Fruit fly (Drosophila melanogaster) whole organism, embryonic: ENCODE results near the gene Cyp4ac1.

Experiments
- Ada2b ChIP-seq: fragments of 200-800 bp; sonication (Bioruptor generic); IDR thresholded peaks from 2 replicates; pipeline ENCODE4 v1.3.6; 2022; ENCODE audit warnings: missing biosample characterization, missing genetic modification characterization
- BEAF-32 ChIP-seq: fragments of 200-800 bp; sonication (Bioruptor generic); optimal IDR thresholded peaks from 3 replicates; lab custom pipeline; 2017; ENCODE audit warnings: missing biosample characterization, missing genetic modification characterization, mild to moderate bottlenecking, moderate library complexity, missing genetic modification reagents
- Bdp1 ChIP-seq: fragments of 200-800 bp; sonication (Bioruptor generic); optimal IDR thresholded peaks from 3 replicates; lab custom pipeline; 2016; ENCODE audit warnings: missing biosample characterization, missing genetic modification characterization
- Blimp-1 ChIP-seq: fragments of 200-800 bp; sonication (Bioruptor generic); optimal IDR thresholded peaks from 3 replicates; lab custom pipeline; 2018; ENCODE audit warnings: missing biosample characterization, missing genetic modification characterization, mild to moderate bottlenecking, moderate library complexity, missing genetic modification reagents
- CG12942 ChIP-seq: fragments of 200-800 bp; sonication (Bioruptor generic); optimal IDR thresholded peaks from 3 replicates; lab custom pipeline; 2016; ENCODE audit warnings: missing biosample characterization, missing genetic modification characterization
- CG16779 ChIP-seq: fragments of 200-800 bp; sonication (Bioruptor generic); IDR thresholded peaks from 2 replicates; pipeline ENCODE4 v1.3.6; 2022; ENCODE audit warnings: missing biosample characterization, missing genetic modification characterization
- CG16813 ChIP-seq: fragments of 200-800 bp; sonication (Bioruptor generic); IDR thresholded peaks from 3 replicates; pipeline ENCODE4 v1.3.6; 2022; ENCODE audit warnings: missing biosample characterization, missing genetic modification characterization; ENCODE audit not compliant: partially characterized antibody
- CG17359 ChIP-seq: fragments of 200-800 bp; sonication (Bioruptor generic); optimal IDR thresholded peaks from 3 replicates; lab custom pipeline; 2018; ENCODE audit warnings: missing biosample characterization, mild to moderate bottlenecking, missing genetic modification characterization, moderate library complexity
- CG17612 ChIP-seq: fragments of 200-800 bp; sonication (Bioruptor generic); IDR thresholded peaks from 2 replicates; pipeline ENCODE4 v1.3.6; 2022; ENCODE audit warnings: missing biosample characterization, missing genetic modification characterization
- CG17829 ChIP-seq: fragments of 200-800 bp; optimal IDR thresholded peaks from 2 replicates; lab custom pipeline; 2019; ENCODE audit warnings: missing biosample characterization, mild to moderate bottlenecking, missing genetic modification characterization, moderate library complexity
- CG18599 ChIP-seq: fragments of 200-800 bp; sonication (Bioruptor generic); optimal IDR thresholded peaks from 3 replicates; lab custom pipeline; 2017; ENCODE audit warnings: missing biosample characterization, missing genetic modification characterization, mild to moderate bottlenecking, moderate library complexity, missing genetic modification reagents
- CG2712 ChIP-seq: fragments of 200-800 bp; optimal IDR thresholded peaks from 3 replicates; lab custom pipeline; 2019; ENCODE audit warnings: missing biosample characterization, mild to moderate bottlenecking, missing genetic modification characterization, moderate library complexity
- CG3163 ChIP-seq: fragments of 200-800 bp; sonication (Bioruptor generic); optimal IDR thresholded peaks from 3 replicates; lab custom pipeline; 2016; ENCODE audit warnings: missing biosample characterization, missing genetic modification characterization
- CG3281 ChIP-seq: fragments of 200-800 bp; sonication (Bioruptor generic); optimal IDR thresholded peaks from 3 replicates; lab custom pipeline; 2017; ENCODE audit warnings: missing biosample characterization, mild to moderate bottlenecking, missing genetic modification characterization
- CG33557 ChIP-seq: fragments of 200-800 bp; sonication (Bioruptor generic); optimal IDR thresholded peaks from 2 replicates; lab custom pipeline; 2019; ENCODE audit warnings: missing biosample characterization, mild to moderate bottlenecking, missing genetic modification characterization, moderate library complexity
- CG34224 ChIP-seq: fragments of 200-800 bp; sonication (Bioruptor generic); IDR thresholded peaks from 3 replicates; pipeline ENCODE4 v1.3.6; 2022; ENCODE audit warnings: missing biosample characterization, missing genetic modification characterization; ENCODE audit not compliant: partially characterized antibody
- CG3847 ChIP-seq: fragments of 200-800 bp; sonication (Bioruptor generic); IDR thresholded peaks from 2 replicates; pipeline ENCODE4 v1.3.6; 2022; ENCODE audit warnings: missing biosample characterization, missing genetic modification characterization
- CG4424 ChIP-seq: fragments of 200-800 bp; sonication (Bioruptor generic); optimal IDR thresholded peaks from 3 replicates; lab custom pipeline; 2016; ENCODE audit warnings: missing biosample characterization, missing genetic modification characterization
- CG7987 ChIP-seq: fragments of 200-800 bp; sonication (Bioruptor generic); optimal IDR thresholded peaks from 2 replicates; lab custom pipeline; 2018; ENCODE audit warnings: missing biosample characterization, mild to moderate bottlenecking, missing genetic modification characterization, moderate library complexity
- CG8359 ChIP-seq: fragments of 200-800 bp; sonication (Bioruptor generic); optimal IDR thresholded peaks from 2 replicates; lab custom pipeline; 2017; ENCODE audit warnings: missing biosample characterization, mild to moderate bottlenecking, missing genetic modification characterization, borderline replicate concordance
- CG9817 ChIP-seq: fragments of 200-800 bp; sonication (Bioruptor generic); optimal IDR thresholded peaks from 2 replicates; lab custom pipeline; 2018; ENCODE audit warnings: missing biosample characterization, mild to moderate bottlenecking, missing genetic modification characterization, moderate library complexity
- Doc3 ChIP-seq: fragments of 200-800 bp; sonication (Bioruptor generic); IDR thresholded peaks from 3 replicates; pipeline ENCODE4 v1.3.6; 2022; ENCODE audit warnings: missing biosample characterization, missing genetic modification characterization; ENCODE audit not compliant: partially characterized antibody
- Drgx ChIP-seq: fragments of 200-800 bp; sonication (Bioruptor generic); IDR thresholded peaks from 2 replicates; pipeline ENCODE4 v1.3.6; 2022; ENCODE audit warnings: missing biosample characterization, missing genetic modification characterization
- Fer2 ChIP-seq: fragments of 200-800 bp; sonication (Bioruptor generic); optimal IDR thresholded peaks from 2 replicates; lab custom pipeline; 2018; ENCODE audit warnings: missing biosample characterization, mild to moderate bottlenecking, missing genetic modification characterization, moderate library complexity
- Gug ChIP-seq: fragments of 200-800 bp; sonication (Bioruptor generic); IDR thresholded peaks from 4 replicates; pipeline ENCODE4 v1.3.6; 2022; ENCODE audit warnings: missing biosample characterization, missing genetic modification characterization
- H15 ChIP-seq: fragments of 200-800 bp; sonication (Bioruptor generic); IDR thresholded peaks from 3 replicates; pipeline ENCODE4 v1.3.6; 2022; ENCODE audit warnings: missing biosample characterization, missing genetic modification characterization
- Med ChIP-seq: fragments of 200-800 bp; sonication (Bioruptor generic); peaks from one replicate; lab custom pipeline; 2016; ENCODE audit warnings: missing biosample characterization, missing genetic modification characterization, mild to moderate bottlenecking, inconsistent platforms, moderate library complexity
- Neu2 ChIP-seq: fragments of 200-800 bp; sonication (Bioruptor generic); optimal IDR thresholded peaks from 3 replicates; lab custom pipeline; 2016; ENCODE audit warnings: missing biosample characterization, missing genetic modification characterization, borderline replicate concordance
- Optix ChIP-seq: fragments of 200-800 bp; sonication (Bioruptor generic); IDR thresholded peaks from 3 replicates; pipeline ENCODE4 v1.3.6; 2022; ENCODE audit warnings: missing biosample characterization, missing genetic modification characterization
- PHDP ChIP-seq: fragments of 200-800 bp; sonication (Bioruptor generic); optimal IDR thresholded peaks from 3 replicates; lab custom pipeline; 2018; ENCODE audit warnings: missing biosample characterization, mild to moderate bottlenecking, missing genetic modification characterization, moderate library complexity
- Sox102F ChIP-seq: fragments of 200-800 bp; sonication (Bioruptor generic); optimal IDR thresholded peaks from 2 replicates; lab custom pipeline; 2018; ENCODE audit warnings: missing biosample characterization, mild to moderate bottlenecking, missing genetic modification characterization, moderate library complexity
- Taf1 ChIP-seq: fragments of 200-800 bp; sonication (Bioruptor generic); IDR thresholded peaks from 2 replicates; pipeline ENCODE4 v1.3.6; 2022; ENCODE audit warnings: missing biosample characterization, missing genetic modification characterization
- aop ChIP-seq: fragments of 200-800 bp; sonication (Bioruptor generic); IDR thresholded peaks from 2 replicates; pipeline ENCODE4 v1.3.6; 2022; ENCODE audit warnings: missing biosample characterization, missing genetic modification characterization
- bsh ChIP-seq, 2 experiments: fragments of 200-800 bp; sonication (Bioruptor generic); optimal IDR thresholded peaks; 2 replicates each; lab custom pipeline; 2017 to 2018; ENCODE audit warnings: mild to moderate bottlenecking in 2 of 2, missing biosample characterization in 2 of 2, missing genetic modification characterization in 2 of 2, moderate library complexity in 1 of 2
- chm ChIP-seq: fragments of 200-800 bp; sonication (Bioruptor generic); IDR thresholded peaks from 2 replicates; pipeline ENCODE4 v1.3.6; 2022; ENCODE audit warnings: missing biosample characterization, missing genetic modification characterization
- cwo ChIP-seq: fragments of 200-800 bp; sonication (Bioruptor generic); optimal IDR thresholded peaks from 3 replicates; lab custom pipeline; 2017; ENCODE audit warnings: missing biosample characterization, missing genetic modification characterization, mild to moderate bottlenecking, moderate library complexity, missing genetic modification reagents
- dm ChIP-seq: fragments of 200-800 bp; sonication (Bioruptor generic); optimal IDR thresholded peaks from 3 replicates; lab custom pipeline; 2016; ENCODE audit warnings: missing biosample characterization, missing genetic modification characterization
- grau ChIP-seq: fragments of 200-800 bp; optimal IDR thresholded peaks from 3 replicates; lab custom pipeline; 2019; ENCODE audit warnings: missing biosample characterization, mild to moderate bottlenecking, missing genetic modification characterization, moderate library complexity
- ham ChIP-seq: fragments of 200-800 bp; sonication (Bioruptor generic); IDR thresholded peaks from 2 replicates; pipeline ENCODE4 v1.3.6; 2022; ENCODE audit warnings: missing biosample characterization, missing genetic modification characterization
- lab ChIP-seq: fragments of 200-800 bp; sonication (Bioruptor generic); optimal IDR thresholded peaks from 3 replicates; lab custom pipeline; 2017; ENCODE audit warnings: missing biosample characterization, missing genetic modification characterization, mild to moderate bottlenecking, moderate library complexity, missing genetic modification reagents
- salm ChIP-seq: fragments of 200-800 bp; sonication (Bioruptor generic); optimal IDR thresholded peaks from 2 replicates; lab custom pipeline; 2018; ENCODE audit warnings: missing biosample characterization, mild to moderate bottlenecking, missing genetic modification characterization
- scrt ChIP-seq: fragments of 200-800 bp; sonication (Bioruptor generic); optimal IDR thresholded peaks from 2 replicates; lab custom pipeline; 2018; ENCODE audit warnings: missing biosample characterization, mild to moderate bottlenecking, missing genetic modification characterization, moderate library complexity
- shn ChIP-seq: fragments of 200-800 bp; sonication (Bioruptor generic); optimal IDR thresholded peaks from 3 replicates; lab custom pipeline; 2016; ENCODE audit warnings: missing biosample characterization, missing genetic modification characterization
- sisA ChIP-seq: fragments of 200-800 bp; sonication (Bioruptor generic); IDR thresholded peaks from 2 replicates; pipeline ENCODE4 v1.3.6; 2022; ENCODE audit warnings: missing biosample characterization, missing genetic modification characterization
- slp2 ChIP-seq: fragments of 200-800 bp; sonication (Bioruptor generic); optimal IDR thresholded peaks from 2 replicates; lab custom pipeline; 2016; ENCODE audit warnings: missing biosample characterization, missing genetic modification characterization
- ttk ChIP-seq: fragments of 200-800 bp; sonication (Bioruptor generic); IDR thresholded peaks from 2 replicates; pipeline ENCODE4 v2.1.2; 2022; ENCODE audit warnings: missing biosample characterization, missing genetic modification characterization

The Cyp4ac1 gene

DNA sequence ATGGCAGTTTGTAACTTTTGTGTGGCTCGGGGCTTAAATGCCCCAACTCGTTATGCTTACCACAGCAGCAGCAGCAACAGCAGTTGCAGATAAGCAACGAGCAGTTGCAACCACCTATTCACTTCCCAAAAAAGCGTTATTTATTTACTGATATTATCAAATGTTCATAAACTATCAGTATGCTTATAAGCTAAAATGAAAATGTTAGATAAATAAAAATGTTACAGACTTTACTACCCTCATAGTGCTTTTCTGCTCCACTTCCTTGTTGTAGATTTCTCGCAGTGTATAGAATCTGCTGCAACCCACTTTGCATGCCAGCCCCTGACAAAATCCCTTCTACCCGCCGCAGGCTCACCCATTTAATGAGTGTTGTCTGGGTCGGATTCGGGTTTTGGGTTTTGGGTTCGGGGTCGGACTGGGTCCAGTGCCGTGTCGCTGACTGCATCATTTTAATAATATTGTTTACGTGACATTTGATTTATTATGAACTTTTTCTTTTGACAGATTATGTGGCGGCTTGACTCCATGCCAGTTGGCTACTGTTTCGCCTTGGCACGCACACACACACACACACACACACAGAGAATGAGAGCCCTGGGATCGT lies 9.6 kb upstream of the Cyp4ac1 start (continued):
- TF ChIP-seq Blimp-1 (GFP tag; lab: Kevin White, UChicago) = peak; percentile 20
- TF ChIP-seq CG18599 = no peak
- TF ChIP-seq CG4424 = peak; percentile 2
- TF ChIP-seq Med (GFP tag; lab: Kevin White, UChicago) = peak; percentile 56
- peak; percentile 28 for TF ChIP-seq Sox102F (GFP tag; lab: Kevin White, UChicago)
- no peak for TF ChIP-seq CG3163 (GFP tag; lab: Kevin White, UChicago)
- TF ChIP-seq CG7987 = no peak
- no peak for TF ChIP-seq lab (GFP tag; lab: Kevin White, UChicago)
- TF ChIP-seq Doc3 = no peak
- no peak for TF ChIP-seq sisA (GFP tag; lab: Robert Waterston, UW)
- TF ChIP-seq H15 (GFP tag; lab: Robert Waterston, UW) = no peak

DNA sequence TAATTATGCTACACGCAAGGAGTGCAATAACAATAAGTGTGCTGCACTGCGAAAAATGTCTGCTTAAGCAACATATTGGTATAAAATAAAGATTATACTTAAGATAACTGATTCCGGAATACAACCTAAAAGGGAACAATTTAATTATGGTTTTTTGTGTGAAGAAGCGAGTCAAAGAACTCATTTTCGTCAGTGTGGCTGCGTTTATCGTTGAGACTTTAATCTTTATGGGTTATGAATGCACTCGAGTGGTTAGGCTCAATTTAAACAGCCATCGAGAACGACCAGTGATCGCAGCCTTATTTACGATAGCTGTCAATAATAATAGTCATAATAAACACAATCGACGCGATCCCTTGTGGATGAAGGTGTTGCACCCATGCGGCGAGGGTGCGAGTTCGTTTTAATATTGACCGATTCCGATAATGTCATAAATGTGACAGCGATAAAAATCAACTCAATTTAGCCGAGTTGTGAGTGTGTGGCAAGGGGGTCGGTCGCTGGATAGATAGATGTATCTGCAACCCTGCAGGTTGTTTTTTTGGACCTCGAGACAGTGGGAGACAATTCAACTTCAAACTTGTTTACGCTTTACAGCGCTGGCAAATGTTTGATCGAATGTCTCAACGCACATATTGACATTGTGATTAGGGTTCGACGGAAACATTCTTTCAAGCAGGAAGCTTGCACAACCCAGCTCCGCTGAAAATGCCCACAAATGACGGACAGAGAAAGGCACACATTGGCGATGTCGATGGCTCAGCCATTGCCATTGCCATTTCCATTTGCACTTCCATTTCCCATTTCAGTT lies 7.6 kb upstream of the Cyp4ac1 start:
- TF ChIP-seq CG9817 (tag; lab: Kevin White, UChicago) = no peak
- TF ChIP-seq salm (tag; lab: Kevin White, UChicago) = peak; percentile 88
- TF ChIP-seq scrt (GFP tag; lab: Kevin White, UChicago) = no peak
- TF ChIP-seq CG17829 (tag; lab: Kevin White, UChicago) = no peak
- TF ChIP-seq CG3847 (GFP tag; lab: Robert Waterston, UW) = no peak
- no peak for TF ChIP-seq CG16813
- TF ChIP-seq BEAF-32 (GFP tag; lab: Kevin White, UChicago) = no peak
- no peak for TF ChIP-seq CG17612 (GFP tag; lab: Robert Waterston, UW)
- peak; percentile 90 for TF ChIP-seq CG33557 (GFP tag; lab: Kevin White, UChicago)
- peak; percentile 21; the same call in 1 of the 2 replicates for TF ChIP-seq Ada2b (GFP tag; lab: Robert Waterston, UW)
- TF ChIP-seq CG8359 (GFP tag; lab: Kevin White, UChicago) = peak; percentile 54
- TF ChIP-seq CG3281 = no peak
- TF ChIP-seq slp2 = peak; percentile 3
- peak in 1 of 2 experiments; percentile 71 for TF ChIP-seq bsh (GFP tag; optimal IDR thresholded peaks at IDR 0.05; lab: Kevin White, UChicago)
- peak; percentile 17 for TF ChIP-seq grau (tag; lab: Kevin White, UChicago)
- TF ChIP-seq CG17359 (tag; lab: Kevin White, UChicago) = peak; percentile 46
- TF ChIP-seq Neu2 (GFP tag; lab: Kevin White, UChicago) = no peak
- TF ChIP-seq ham = no peak
- TF ChIP-seq CG34224 (GFP tag; lab: Robert Waterston, UW) = no peak
- peak; percentile 15; the same call in 1 of the 4 replicates for TF ChIP-seq Gug
- no peak for TF ChIP-seq shn (GFP tag; lab: Kevin White, UChicago)
- 0 out of 2 replicates have a peak, but pooled peaks have one; percentile 7 for TF ChIP-seq aop
- peak; percentile 13 for TF ChIP-seq PHDP
- TF ChIP-seq Drgx = peak; percentile 43
- TF ChIP-seq cwo (GFP tag; lab: Kevin White, UChicago) = no peak
- peak; percentile 34 for TF ChIP-seq CG2712 (tag; lab: Kevin White, UChicago)
- TF ChIP-seq CG16779 (GFP tag; lab: Robert Waterston, UW) = no peak
- TF ChIP-seq ttk (GFP tag; lab: Robert Waterston, UW) = 0 out of 2 replicates have a peak, but pooled peaks have one; percentile 11
- peak; percentile 36 for TF ChIP-seq Bdp1 (GFP tag; lab: Kevin White, UChicago)
- peak; percentile 88 for TF ChIP-seq chm (GFP tag; lab: Robert Waterston, UW)
- TF ChIP-seq Taf1 (GFP tag; lab: Robert Waterston, UW) = no peak
- no peak for TF ChIP-seq Fer2 (tag; lab: Kevin White, UChicago)
- peak; percentile 17 for TF ChIP-seq CG12942
- TF ChIP-seq dm = no peak
- TF ChIP-seq Optix (GFP tag; lab: Robert Waterston, UW) = peak; percentile 30; the same call in 1 of the 3 replicates
